Fruit fly (Drosophila melanogaster): ENCODE data around the gene mfr.

Gene mfr

dm6 chr3L:8869326-8869725 is 43.1 kb downstream of the mfr start:
- TF ChIP-seq CG4496 (GFP tag; IDR thresholded peaks at IDR 0.05) = no peak

DNA sequence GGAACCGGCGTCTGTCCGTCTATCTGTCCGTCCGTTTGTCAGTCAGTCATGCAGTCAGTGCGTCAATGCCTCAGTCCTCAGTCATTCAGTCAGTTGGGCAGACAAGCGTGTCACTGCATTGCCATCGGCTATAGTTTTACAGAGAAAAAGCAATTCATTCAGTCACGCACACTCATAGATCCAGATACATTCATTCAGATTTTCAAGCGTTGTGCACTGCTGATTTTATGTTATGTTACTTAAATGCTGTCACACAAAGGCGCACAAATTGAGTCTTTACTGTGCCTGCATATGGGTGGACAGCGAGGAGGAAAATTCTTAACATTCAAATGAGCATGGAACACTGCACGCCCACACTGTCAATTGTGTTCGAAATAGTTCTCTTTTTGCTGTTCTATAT is 47.3 kb downstream of the mfr start:
- TF ChIP-seq CG32121 (GFP tag; IDR thresholded peaks at IDR 0.05) (0 out of 2 replicates have a peak, but pooled peaks have one; percentile 43), Ets98B (GFP tag; IDR thresholded peaks at IDR 0.05) (peak; percentile 51; the same call in 1 of the 2 replicates), CG4496 (GFP tag; IDR thresholded peaks at IDR 0.05) (peak; percentile 38; the same call in 1 of the 3 replicates), CG14655 (GFP tag; optimal IDR thresholded peaks at IDR 0.05) (no peak)

DNA sequence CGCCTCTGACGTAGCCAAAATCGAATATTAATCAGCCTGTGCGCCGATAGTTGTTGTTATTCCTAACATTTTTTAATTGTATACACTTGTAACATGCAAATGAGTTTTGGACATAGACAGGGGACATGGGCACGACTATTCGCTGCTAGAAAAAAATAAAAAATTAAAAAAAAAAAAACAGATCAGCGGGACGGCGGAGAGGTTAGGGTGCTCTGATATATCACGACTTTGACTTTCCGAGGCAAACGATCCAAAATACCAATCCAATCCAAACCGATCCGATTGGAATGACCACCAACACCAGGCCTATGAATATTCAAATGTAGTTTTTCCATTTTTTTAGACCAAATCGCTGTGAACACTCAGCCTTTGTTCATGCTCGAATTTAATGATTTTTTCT is 51.7 kb downstream of the mfr start:
- TF ChIP-seq CG8301 (tag; optimal IDR thresholded peaks at IDR 0.05) = no peak

dm6 chr3L:8859936-8860335 is 52.5 kb downstream of the mfr start:
- TF ChIP-seq CG14655 (GFP tag; optimal IDR thresholded peaks at IDR 0.05) = peak; percentile 76
- no peak for TF ChIP-seq CG4496 (GFP tag; IDR thresholded peaks at IDR 0.05)
- peak; percentile 36 for TF ChIP-seq D1 (tag; optimal IDR thresholded peaks at IDR 0.05)
- no peak for TF ChIP-seq EcR (GFP tag; optimal IDR thresholded peaks at IDR 0.05)
- TF ChIP-seq CG17806 (tag; optimal IDR thresholded peaks at IDR 0.05) = peak; percentile 75
- no peak for TF ChIP-seq CG12605 (GFP tag; IDR thresholded peaks at IDR 0.05)
- TF ChIP-seq Pif1A (GFP tag; optimal IDR thresholded peaks at IDR 0.05) = peak; percentile 48
- TF ChIP-seq Pif1B (GFP tag; optimal IDR thresholded peaks at IDR 0.05) = peak; percentile 28
- peak; percentile 40 for TF ChIP-seq CG8159 (tag; optimal IDR thresholded peaks at IDR 0.05)
- peak; percentile 74 for TF ChIP-seq CG8301 (tag; optimal IDR thresholded peaks at IDR 0.05)
- no peak for TF ChIP-seq gl (tag; optimal IDR thresholded peaks at IDR 0.05)
- TF ChIP-seq fd96Ca (GFP tag; IDR thresholded peaks at IDR 0.05) = no peak
- peak; percentile 2 for TF ChIP-seq CG34367 (tag; optimal IDR thresholded peaks at IDR 0.05)
- peak; percentile 6 for TF ChIP-seq CG15710 (tag; optimal IDR thresholded peaks at IDR 0.05)
- TF ChIP-seq CG9948 (tag; optimal IDR thresholded peaks at IDR 0.05) = peak; percentile 73

DNA sequence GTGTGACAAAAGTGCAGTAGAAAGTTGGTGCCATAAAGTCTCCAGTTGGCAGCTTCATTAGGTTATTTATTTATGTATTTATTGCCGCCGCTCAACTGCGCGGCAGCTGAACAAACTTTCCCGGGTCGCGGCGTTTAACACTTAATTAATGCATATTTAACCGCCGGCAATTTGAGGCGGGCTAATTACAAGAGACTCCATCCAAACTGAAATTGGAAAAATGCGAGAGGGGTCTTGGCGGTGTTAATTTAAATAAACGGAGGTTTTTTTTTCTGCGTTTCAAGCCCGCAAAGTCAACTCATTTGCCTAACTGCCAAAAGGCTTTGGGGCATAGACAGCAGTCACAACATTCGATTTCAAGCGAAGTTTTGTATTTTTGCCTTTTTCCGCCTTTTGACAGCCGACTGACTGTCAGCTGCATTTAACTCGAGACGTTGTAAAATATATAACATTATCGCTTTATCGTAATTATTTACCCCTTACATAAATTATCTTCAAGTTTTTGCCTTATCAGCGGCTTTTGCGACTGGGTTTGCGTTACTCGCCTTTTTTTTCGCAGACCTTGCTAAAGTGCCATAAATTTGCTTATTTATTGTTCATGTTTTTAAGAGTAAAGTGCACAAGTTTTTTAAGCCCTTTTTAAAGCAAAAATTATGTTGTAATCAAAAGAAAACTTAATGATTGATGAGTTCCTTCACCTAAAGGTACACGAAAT is 54.7 kb downstream of the mfr start:
- TF ChIP-seq CG14655 (GFP tag; optimal IDR thresholded peaks at IDR 0.05) (no peak), CG4496 (GFP tag; IDR thresholded peaks at IDR 0.05) (no peak), CG34367 (tag; optimal IDR thresholded peaks at IDR 0.05) (no peak), rn (GFP tag; IDR thresholded peaks at IDR 0.05) (no peak), Pif1B (GFP tag; optimal IDR thresholded peaks at IDR 0.05) (no peak), CG9948 (tag; optimal IDR thresholded peaks at IDR 0.05) (no peak), Snoo (tag; optimal IDR thresholded peaks at IDR 0.05) (no peak), D1 (tag; optimal IDR thresholded peaks at IDR 0.05) (no peak), CG12605 (GFP tag; IDR thresholded peaks at IDR 0.05) (no peak), CG13204 (GFP tag; optimal IDR thresholded peaks at IDR 0.05) (no peak), Ets98B (GFP tag; IDR thresholded peaks at IDR 0.05) (no peak), CG17806 (tag; optimal IDR thresholded peaks at IDR 0.05) (no peak)

DNA sequence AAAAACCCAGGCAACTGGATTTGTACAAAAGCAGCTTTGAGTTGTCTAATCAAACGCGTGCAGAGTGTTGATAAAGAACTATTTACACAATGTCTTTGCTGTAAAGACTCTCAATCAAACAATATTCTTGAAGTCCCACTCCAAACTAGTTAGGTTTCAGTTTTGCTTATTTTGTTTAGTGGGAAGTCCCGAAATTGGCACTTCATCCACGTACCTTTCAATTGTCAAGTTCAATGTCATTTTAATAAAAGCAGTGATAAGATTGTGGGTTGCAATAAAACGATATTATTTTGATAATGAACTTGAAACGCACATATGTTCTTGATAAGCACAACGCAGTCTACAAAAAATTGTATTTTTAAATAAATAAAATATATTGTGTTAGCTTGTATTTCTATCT is 55.6 kb downstream of the mfr start:
- TF ChIP-seq CG4496 (GFP tag; IDR thresholded peaks at IDR 0.05) (no peak), CG13204 (GFP tag; optimal IDR thresholded peaks at IDR 0.05) (no peak), CG17806 (tag; optimal IDR thresholded peaks at IDR 0.05) (no peak), Ets98B (GFP tag; IDR thresholded peaks at IDR 0.05) (no peak), Pif1B (GFP tag; optimal IDR thresholded peaks at IDR 0.05) (no peak), CG15710 (tag; optimal IDR thresholded peaks at IDR 0.05) (no peak), CG8159 (tag; optimal IDR thresholded peaks at IDR 0.05) (no peak), D1 (tag; optimal IDR thresholded peaks at IDR 0.05) (no peak), rn (GFP tag; IDR thresholded peaks at IDR 0.05) (no peak), CG32121 (GFP tag; IDR thresholded peaks at IDR 0.05) (no peak), Pif1A (GFP tag; optimal IDR thresholded peaks at IDR 0.05) (no peak), CG34367 (tag; optimal IDR thresholded peaks at IDR 0.05) (no peak), CG12605 (GFP tag; IDR thresholded peaks at IDR 0.05) (no peak), Snoo (tag; optimal IDR thresholded peaks at IDR 0.05) (no peak), EcR (GFP tag; optimal IDR thresholded peaks at IDR 0.05) (no peak), CG9948 (tag; optimal IDR thresholded peaks at IDR 0.05) (no peak), CG8301 (tag; optimal IDR thresholded peaks at IDR 0.05) (no peak), fd96Ca (GFP tag; IDR thresholded peaks at IDR 0.05) (no peak), CG14655 (GFP tag; optimal IDR thresholded peaks at IDR 0.05) (no peak)

All from whole organism, pupa.